Worm (Caenorhabditis elegans) whole organism, late embryonic: ENCODE measurements around the gene try-10.

Experiments used
- C08G9.2 ChIP-seq: sonication (generic microtip); optimal IDR thresholded peaks from 2 replicates; lab custom pipeline; 2016; ENCODE audit warnings: mild to moderate bottlenecking, missing genetic modification characterization, moderate library complexity, missing compliant biosample characterization
- K09A11.1 ChIP-seq: sonication (generic microtip); optimal IDR thresholded peaks from 2 replicates; lab custom pipeline; 2017; ENCODE audit warnings: antibody characterized with exemption, mild to moderate bottlenecking, missing genetic modification characterization, missing compliant biosample characterization; ENCODE audit not compliant: insufficient read depth
- T23F11.4 ChIP-seq: fragments of 200-800 bp; sonication (Bioruptor generic); optimal IDR thresholded peaks from 2 replicates; lab custom pipeline; 2018; ENCODE audit warnings: mild to moderate bottlenecking, missing genetic modification characterization, missing compliant biosample characterization
- Y22D7AL.16 ChIP-seq: sonication (generic microtip); optimal IDR thresholded peaks from 2 replicates; lab custom pipeline; 2016; ENCODE audit warnings: missing genetic modification characterization, missing compliant biosample characterization
- ahr-1 ChIP-seq: sonication (generic microtip); optimal IDR thresholded peaks from 2 replicates; lab custom pipeline; 2016; ENCODE audit warnings: missing genetic modification characterization, missing compliant biosample characterization
- ama-1 ChIP-seq: fragments of 150-350 bp; optimal IDR thresholded peaks from 2 replicates; lab custom pipeline; 2014
- ceh-18 ChIP-seq: sonication (generic microtip); optimal IDR thresholded peaks from 2 replicates; lab custom pipeline; 2016; ENCODE audit warnings: missing genetic modification characterization, missing compliant biosample characterization
- ceh-2 ChIP-seq: sonication (generic microtip); optimal IDR thresholded peaks from 2 replicates; lab custom pipeline; 2016; ENCODE audit warnings: missing genotype, missing genetic modification characterization, missing compliant biosample characterization
- ceh-24 ChIP-seq: sonication (generic microtip); optimal IDR thresholded peaks from 2 replicates; lab custom pipeline; 2016; ENCODE audit warnings: mild to moderate bottlenecking, missing genetic modification characterization, missing compliant biosample characterization
- ceh-6 ChIP-seq: fragments of 200-800 bp; sonication (Bioruptor generic); optimal IDR thresholded peaks from 2 replicates; lab custom pipeline; 2018; ENCODE audit warnings: mild to moderate bottlenecking, missing genetic modification characterization, missing compliant biosample characterization
- dve-1 ChIP-seq: sonication (generic microtip); optimal IDR thresholded peaks from 2 replicates; lab custom pipeline; 2017; ENCODE audit warnings: antibody characterized with exemption, mild to moderate bottlenecking, missing genetic modification characterization, missing compliant biosample characterization
- elt-2 ChIP-seq: sonication (generic microtip); optimal IDR thresholded peaks from 2 replicates; lab custom pipeline; 2016; ENCODE audit warnings: missing genetic modification reagents, missing genetic modification characterization, missing compliant biosample characterization
- elt-4 ChIP-seq: sonication (generic microtip); optimal IDR thresholded peaks from 2 replicates; lab custom pipeline; 2016; ENCODE audit warnings: missing genetic modification characterization, missing compliant biosample characterization
- ets-4 ChIP-seq: sonication (generic microtip); optimal IDR thresholded peaks from 2 replicates; lab custom pipeline; 2016; ENCODE audit warnings: missing genetic modification characterization, missing compliant biosample characterization
- fax-1 ChIP-seq: sonication (generic microtip); optimal IDR thresholded peaks from 2 replicates; lab custom pipeline; 2016; ENCODE audit warnings: missing genotype, missing genetic modification characterization, missing compliant biosample characterization
- fkh-10 ChIP-seq: fragments of 150-350 bp; optimal IDR thresholded peaks from 2 replicates; lab custom pipeline; 2014; ENCODE audit warnings: missing biosample characterization, missing genetic modification reagents, missing genetic modification characterization
- fkh-6 ChIP-seq: sonication (generic microtip); optimal IDR thresholded peaks from 2 replicates; lab custom pipeline; 2016; ENCODE audit warnings: missing genetic modification characterization, missing compliant biosample characterization
- gmeb-2 ChIP-seq: sonication (generic microtip); optimal IDR thresholded peaks from 2 replicates; lab custom pipeline; 2016; ENCODE audit warnings: missing genetic modification characterization, inconsistent platforms, missing compliant biosample characterization
- hlh-13 ChIP-seq: fragments of 200-800 bp; sonication (Bioruptor generic); optimal IDR thresholded peaks from 2 replicates; lab custom pipeline; 2018; ENCODE audit warnings: mild to moderate bottlenecking, missing genetic modification characterization, missing compliant biosample characterization
- hlh-15 ChIP-seq: sonication (generic microtip); optimal IDR thresholded peaks from 2 replicates; lab custom pipeline; 2016; ENCODE audit warnings: missing genetic modification characterization, missing compliant biosample characterization
- hlh-6 ChIP-seq: sonication (generic microtip); optimal IDR thresholded peaks from 2 replicates; lab custom pipeline; 2016; ENCODE audit warnings: missing genotype, missing genetic modification characterization, missing compliant biosample characterization
- lim-6 ChIP-seq: sonication (generic microtip); optimal IDR thresholded peaks from 2 replicates; lab custom pipeline; 2016; ENCODE audit warnings: missing genetic modification characterization, missing compliant biosample characterization
- madf-2 ChIP-seq: sonication (generic microtip); optimal IDR thresholded peaks from 2 replicates; lab custom pipeline; 2017; ENCODE audit warnings: missing genetic modification characterization, missing compliant biosample characterization
- mec-3 ChIP-seq: sonication (generic microtip); optimal IDR thresholded peaks from 2 replicates; lab custom pipeline; 2016; ENCODE audit warnings: borderline replicate concordance, missing genetic modification characterization, missing compliant biosample characterization
- nfya-1 ChIP-seq: sonication (generic microtip); optimal IDR thresholded peaks from 2 replicates; lab custom pipeline; 2017; ENCODE audit warnings: missing genetic modification characterization, mild to moderate bottlenecking, missing compliant biosample characterization, antibody characterized with exemption, moderate library complexity
- nhr-11 ChIP-seq: fragments of 150-350 bp; optimal IDR thresholded peaks from 2 replicates; lab custom pipeline; 2014; ENCODE audit warnings: missing biosample characterization, missing genetic modification characterization
- nhr-232 ChIP-seq: sonication (generic microtip); optimal IDR thresholded peaks from 2 replicates; lab custom pipeline; 2016; ENCODE audit warnings: missing genetic modification characterization, missing compliant biosample characterization
- odd-2 ChIP-seq: sonication (generic microtip); optimal IDR thresholded peaks from 2 replicates; lab custom pipeline; 2017; ENCODE audit warnings: antibody characterized with exemption, mild to moderate bottlenecking, missing genetic modification characterization, missing compliant biosample characterization
- pax-1 ChIP-seq: fragments of 150-350 bp; optimal IDR thresholded peaks from 2 replicates; lab custom pipeline; 2014; ENCODE audit warnings: missing biosample characterization, missing genetic modification characterization
- pha-2 ChIP-seq: sonication (generic microtip); optimal IDR thresholded peaks from 2 replicates; lab custom pipeline; 2017; ENCODE audit warnings: mild to moderate bottlenecking, missing genetic modification characterization, missing compliant biosample characterization
- pros-1 ChIP-seq: fragments of 150-350 bp; optimal IDR thresholded peaks from 2 replicates; lab custom pipeline; 2014; ENCODE audit warnings: missing biosample characterization, missing genetic modification reagents, missing genetic modification characterization
- rnt-1 ChIP-seq: sonication (generic microtip); optimal IDR thresholded peaks from 2 replicates; lab custom pipeline; 2016; ENCODE audit warnings: missing genetic modification characterization, missing compliant biosample characterization
- sdc-2 ChIP-seq: sonication (generic microtip); optimal IDR thresholded peaks from 2 replicates; lab custom pipeline; 2016; ENCODE audit warnings: missing genotype, missing genetic modification characterization, missing compliant biosample characterization
- sox-2 ChIP-seq: fragments of 200-800 bp; sonication (Bioruptor generic); IDR thresholded peaks from 2 replicates; pipeline ENCODE4 v1.3.6; 2022; ENCODE audit warnings: missing genetic modification reagents, missing genetic modification characterization, missing compliant biosample characterization
- syd-9 ChIP-seq: sonication (generic microtip); optimal IDR thresholded peaks from 2 replicates; lab custom pipeline; 2016; ENCODE audit warnings: mild to moderate bottlenecking, missing genetic modification characterization, moderate library complexity, missing compliant biosample characterization
- tbx-2 ChIP-seq: sonication (generic microtip); optimal IDR thresholded peaks from 2 replicates; lab custom pipeline; 2016; ENCODE audit warnings: missing genetic modification characterization, missing compliant biosample characterization
- ttx-3 ChIP-seq: sonication (generic microtip); optimal IDR thresholded peaks from 2 replicates; lab custom pipeline; 2016; ENCODE audit warnings: missing genetic modification reagents, missing genetic modification characterization, missing compliant biosample characterization
- unc-42 ChIP-seq: sonication (generic microtip); optimal IDR thresholded peaks from 2 replicates; lab custom pipeline; 2016; ENCODE audit warnings: missing genotype, missing genetic modification characterization, missing compliant biosample characterization
- zip-5 ChIP-seq: sonication (generic microtip); optimal IDR thresholded peaks from 2 replicates; lab custom pipeline; 2016; ENCODE audit warnings: missing genetic modification characterization, missing compliant biosample characterization
- ztf-16 ChIP-seq: sonication (generic microtip); optimal IDR thresholded peaks from 2 replicates; lab custom pipeline; 2017; ENCODE audit warnings: missing genetic modification characterization, missing compliant biosample characterization

The try-10 gene

ce11 chrV:13000068-13000467 is 13.0 kb downstream of the try-10 start:
- TF ChIP-seq madf-2 (tag; lab: Kevin White, UChicago) (no peak), nfya-1 (tag; lab: Kevin White, UChicago) (no peak), lim-6 (tag; lab: Kevin White, UChicago) (no peak), gmeb-2 (tag; lab: Kevin White, UChicago) (no peak), nhr-232 (tag; lab: Kevin White, UChicago) (no peak), ceh-2 (tag; lab: Kevin White, UChicago) (no peak), pros-1 (tag; lab: Kevin White, UChicago) (no peak), T23F11.4 (no peak), unc-42 (tag; lab: Kevin White, UChicago) (no peak), fkh-6 (tag; lab: Kevin White, UChicago) (no peak), hlh-15 (tag; lab: Kevin White, UChicago) (no peak), tbx-2 (tag; lab: Kevin White, UChicago) (no peak), ets-4 (no peak), pax-1 (tag; lab: Kevin White, UChicago) (no peak), ahr-1 (tag; lab: Kevin White, UChicago) (no peak), nhr-11 (no peak), mec-3 (tag; lab: Kevin White, UChicago) (no peak), ceh-24 (no peak), hlh-13 (no peak), rnt-1 (tag; lab: Kevin White, UChicago) (no peak)

ce11 chrV:12999559-12999958 is 13.5 kb downstream of the try-10 start, which contains the start of gene far-4:
far-4 (minus strand) TSS chrV:12999659.
- TF ChIP-seq odd-2 (tag; lab: Kevin White, UChicago) (no peak), unc-42 (tag; lab: Kevin White, UChicago) (no peak), ztf-16 (tag; lab: Kevin White, UChicago) (no peak), madf-2 (tag; lab: Kevin White, UChicago) (no peak), Y22D7AL.16 (tag; lab: Kevin White, UChicago) (no peak), syd-9 (tag; lab: Kevin White, UChicago) (no peak), K09A11.1 (no peak), dve-1 (tag; lab: Kevin White, UChicago) (no peak)

- TF ChIP-seq zip-5 (no peak), hlh-15 (tag; lab: Kevin White, UChicago) (no peak), fax-1 (tag; lab: Kevin White, UChicago) (no peak)
- TF ChIP-seq, all 69 proteins: peak for 0
Observed at ce11 chrV:12997422-12997821, 15.6 kb downstream of the try-10 start, which contains the start of gene far-3. far-3 (minus strand) TSS chrV:12997522.

- TF ChIP-seq ceh-2 (tag; lab: Kevin White, UChicago), result no peak
- no peak for TF ChIP-seq pha-2 (tag; lab: Kevin White, UChicago)
- no peak for TF ChIP-seq hlh-13
- TF ChIP-seq hlh-15 (tag; lab: Kevin White, UChicago), result no peak
- no peak for TF ChIP-seq tbx-2 (tag; lab: Kevin White, UChicago)
- no peak for TF ChIP-seq K09A11.1
- no peak for TF ChIP-seq ahr-1 (tag; lab: Kevin White, UChicago)
- TF ChIP-seq pros-1 (tag; lab: Kevin White, UChicago), result no peak
- TF ChIP-seq sox-2, result no peak
- TF ChIP-seq zip-5, result no peak
- TF ChIP-seq, all 69 proteins: peak for 0
Observed at ce11 chrV:12995269-12995668, 17.8 kb downstream of the try-10 start, which contains the start of gene far-5. far-5 (plus strand) TSS chrV:12995569.

ce11 chrV:12992891-12993290 is 20.2 kb downstream of the try-10 start, which contains the start of the genes F15B9.11 and dsl-7:
F15B9.11 (minus strand) TSS chrV:12992895.
dsl-7 (plus strand) TSS chrV:12993150.
- no peak for TF ChIP-seq ama-1 (lab: Kevin White, UChicago)
- TF ChIP-seq C08G9.2, result no peak
- TF ChIP-seq sdc-2, result no peak
- no peak for TF ChIP-seq hlh-15 (tag; lab: Kevin White, UChicago)
- no peak for TF ChIP-seq fkh-10 (GFP tag; lab: Kevin White, UChicago)
- TF ChIP-seq ceh-18 (tag; lab: Kevin White, UChicago), result no peak
- TF ChIP-seq ttx-3 (tag; lab: Kevin White, UChicago), result no peak
- TF ChIP-seq ceh-6, result no peak
- no peak for TF ChIP-seq hlh-6
- no peak for TF ChIP-seq elt-4 (tag; lab: Kevin White, UChicago)
- no peak for TF ChIP-seq dve-1 (tag; lab: Kevin White, UChicago)
- no peak for TF ChIP-seq zip-5
- TF ChIP-seq elt-2 (tag; lab: Kevin White, UChicago), result no peak
